Worm (Caenorhabditis elegans) whole organism, young adult: Measurements from ENCODE around the gene T26E4.3.
A peak's percentile ranks its signal among the peaks of the same experiment; 100 is the strongest.

Source experiments
- C06A6.2 ChIP-seq: fragments of 200-800 bp; sonication (Bioruptor generic); conservative IDR thresholded peaks from 2 replicates; pipeline ENCODE4 v1.3.6; 2022; ENCODE audit warnings: missing genetic modification characterization, missing compliant biosample characterization
- ama-1 ChIP-seq, 3 experiments: fragments of 150-350 bp in 1 of 3; sonication (generic microtip) in 2 of 3; optimal IDR thresholded peaks; 2 replicates each; lab custom pipeline; 2014 to 2018; ENCODE audit warnings: missing biosample characterization in 2 of 3, missing genetic modification characterization in 2 of 3, missing genetic modification reagents in 2 of 3
- aptf-3 ChIP-seq: fragments of 200-800 bp; sonication (Bioruptor generic); IDR thresholded peaks from 2 replicates; pipeline ENCODE4 v1.3.6; 2022; ENCODE audit warnings: missing genetic modification characterization, missing compliant biosample characterization
- lin-40 ChIP-seq: sonication (generic microtip); optimal IDR thresholded peaks from 2 replicates; lab custom pipeline; 2016; ENCODE audit warnings: missing genetic modification characterization, mild to moderate bottlenecking, missing compliant biosample characterization, missing genotype, missing genetic modification reagents
- madf-6 ChIP-seq: fragments of 200-800 bp; sonication (Bioruptor generic); IDR thresholded peaks from 2 replicates; pipeline ENCODE4 v1.3.6; 2022; ENCODE audit warnings: missing genetic modification reagents, missing genetic modification characterization, missing compliant biosample characterization
- unc-62 ChIP-seq: fragments of 150-350 bp; optimal IDR thresholded peaks from 2 replicates; lab custom pipeline; 2014; ENCODE audit warnings: missing biosample characterization, missing genetic modification reagents, missing genetic modification characterization

- no peak for TF ChIP-seq ama-1 (optimal IDR thresholded peaks at IDR 0.05; lab: Kevin White, UChicago)
- TF ChIP-seq ama-1 (GFP tag; optimal IDR thresholded peaks at IDR 0.05; lab: Kevin White, UChicago) = no peak
- no peak for TF ChIP-seq unc-62 (GFP tag; lab: Kevin White, UChicago)
- TF ChIP-seq aptf-3 (GFP tag; lab: Robert Waterston, UW) = no peak
- peak; percentile 38; the same call in 1 of the 2 replicates for TF ChIP-seq madf-6 (GFP tag; lab: Robert Waterston, UW)
- no peak for TF ChIP-seq lin-40 (tag; lab: Kevin White, UChicago)
- no peak for TF ChIP-seq C06A6.2
Measured at ce11 chrV:15769072-15769471, 13.5 kb upstream of the T26E4.3 start, which contains the start of gene F57A10.4.
